Worm (Caenorhabditis elegans) whole organism, L1 larva: ENCODE results near the gene C06C3.10.

Experiments used
- C04F5.9 ChIP-seq: sonication (generic microtip); optimal IDR thresholded peaks from 2 replicates; lab custom pipeline; 2016; ENCODE audit warnings: missing genetic modification characterization, missing compliant biosample characterization
- C16A3.4 ChIP-seq: fragments of 150-350 bp; optimal IDR thresholded peaks from 2 replicates; lab custom pipeline; 2014; ENCODE audit warnings: missing biosample characterization, missing genetic modification characterization
- C34B4.2 ChIP-seq: sonication (generic microtip); optimal IDR thresholded peaks from 2 replicates; lab custom pipeline; 2017; ENCODE audit warnings: mild to moderate bottlenecking, missing genetic modification characterization, missing compliant biosample characterization
- ets-5 ChIP-seq: fragments of 200-800 bp; sonication (Bioruptor generic); IDR thresholded peaks from 2 replicates; pipeline ENCODE4 v1.3.6; 2022; ENCODE audit warnings: missing genetic modification characterization, missing compliant biosample characterization
- fkh-10 ChIP-seq: sonication (generic microtip); optimal IDR thresholded peaks from 2 replicates; lab custom pipeline; 2017; ENCODE audit warnings: missing biosample characterization, missing genetic modification reagents, missing genetic modification characterization
- fkh-4 ChIP-seq: sonication (generic microtip); optimal IDR thresholded peaks from 2 replicates; lab custom pipeline; 2016; ENCODE audit warnings: missing compliant biosample characterization, missing genetic modification characterization, borderline replicate concordance
- irx-1 ChIP-seq: sonication (generic microtip); optimal IDR thresholded peaks from 2 replicates; lab custom pipeline; 2016; ENCODE audit warnings: missing genetic modification characterization, missing compliant biosample characterization
- lin-13 ChIP-seq: fragments of 150-350 bp; optimal IDR thresholded peaks from 2 replicates; lab custom pipeline; 2014; ENCODE audit warnings: missing biosample characterization, missing genetic modification reagents, missing genetic modification characterization
- mdl-1 ChIP-seq, 2 experiments: fragments of 150-350 bp; optimal IDR thresholded peaks; 2 replicates each; lab custom pipeline; 2014 to 2017; ENCODE audit warnings: missing biosample characterization in 2 of 2, missing genetic modification characterization in 2 of 2, inconsistent platforms in 1 of 2
- nhr-19 ChIP-seq: fragments of 200-800 bp; sonication (Bioruptor generic); conservative IDR thresholded peaks from 2 replicates; pipeline ENCODE4 v1.3.6; 2022; ENCODE audit warnings: missing genetic modification characterization, missing compliant biosample characterization
- nhr-28 ChIP-seq: fragments of 150-350 bp; optimal IDR thresholded peaks from 2 replicates; lab custom pipeline; 2014; ENCODE audit warnings: missing biosample characterization, missing genetic modification characterization
- nhr-47 ChIP-seq: sonication (generic microtip); optimal IDR thresholded peaks from 2 replicates; lab custom pipeline; 2016; ENCODE audit warnings: mild to moderate bottlenecking, missing genetic modification characterization, moderate library complexity, missing compliant biosample characterization
- nhr-76 ChIP-seq: sonication (generic microtip); optimal IDR thresholded peaks from 2 replicates; lab custom pipeline; 2017; ENCODE audit warnings: missing biosample characterization, missing genetic modification characterization
- pag-3 ChIP-seq: sonication (generic microtip); optimal IDR thresholded peaks from 2 replicates; lab custom pipeline; 2017; ENCODE audit warnings: missing genetic modification characterization, mild to moderate bottlenecking, missing compliant biosample characterization, antibody characterized with exemption, borderline replicate concordance; ENCODE audit not compliant: insufficient read depth
- pqm-1 ChIP-seq: sonication (generic microtip); optimal IDR thresholded peaks from 3 replicates; lab custom pipeline; 2017; ENCODE audit warnings: missing biosample characterization, missing genetic modification characterization
- rnt-1 ChIP-seq: sonication (generic microtip); optimal IDR thresholded peaks from 2 replicates; lab custom pipeline; 2016; ENCODE audit warnings: mild to moderate bottlenecking, missing genetic modification characterization, moderate library complexity, missing compliant biosample characterization
- snpc-4 ChIP-seq: fragments of 150-350 bp; optimal IDR thresholded peaks from 2 replicates; lab custom pipeline; 2014; ENCODE audit warnings: missing biosample characterization, missing genetic modification characterization
- swsn-7 ChIP-seq: sonication (generic microtip); optimal IDR thresholded peaks from 2 replicates; lab custom pipeline; 2016; ENCODE audit warnings: missing genetic modification characterization, missing compliant biosample characterization
- ztf-11 ChIP-seq, 2 experiments: sonication (generic microtip); optimal IDR thresholded peaks; 2 replicates each; lab custom pipeline; 2016 to 2017; ENCODE audit warnings: missing genetic modification characterization in 2 of 2, missing biosample characterization in 1 of 2, missing compliant biosample characterization in 1 of 2

Gene C06C3.10

DNA sequence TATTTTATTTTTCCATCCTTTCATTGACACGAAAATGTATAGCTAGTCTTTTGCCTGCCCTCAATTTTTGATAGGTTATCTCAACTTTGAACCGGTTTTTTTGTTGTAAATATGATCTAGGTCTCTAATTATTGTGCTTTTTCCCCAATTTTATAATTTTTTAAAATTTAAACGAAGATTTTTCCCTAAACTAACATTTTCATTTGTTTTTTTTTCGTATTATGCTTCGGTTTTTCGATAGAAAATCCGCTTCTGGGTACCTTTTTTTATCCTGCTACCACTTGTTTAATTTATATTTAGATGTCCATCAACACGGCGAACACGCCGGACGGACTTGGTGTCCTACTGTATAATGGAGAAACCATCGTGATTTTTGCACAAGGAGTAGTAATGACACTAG lies 47.6 kb downstream of the C06C3.10 start, which contains the start of gene wbp-2:
wbp-2 (plus strand) TSS at position 301 of the 400 bp plus-strand sequence.
- no peak for TF ChIP-seq fkh-4
- no peak for TF ChIP-seq C16A3.4
- no peak for TF ChIP-seq nhr-28
- no peak for TF ChIP-seq C04F5.9
- no peak for TF ChIP-seq C34B4.2 (tag; lab: Kevin White, UChicago)
- TF ChIP-seq irx-1 (tag; lab: Kevin White, UChicago), result no peak
- no peak for TF ChIP-seq nhr-47 (tag; lab: Kevin White, UChicago)
- no peak for TF ChIP-seq pqm-1 (tag; lab: Kevin White, UChicago)
- no peak for TF ChIP-seq snpc-4 (tag; lab: Kevin White, UChicago)
- no peak for TF ChIP-seq nhr-76 (tag; lab: Kevin White, UChicago)
- no peak for TF ChIP-seq ztf-11 (tag; optimal IDR thresholded peaks at IDR 0.05; lab: Kevin White, UChicago)
- TF ChIP-seq nhr-19 (GFP tag; lab: Robert Waterston, UW), result no peak
- TF ChIP-seq mdl-1 (tag; optimal IDR thresholded peaks at IDR 0.05; lab: Kevin White, UChicago), result no peak
- no peak for TF ChIP-seq pag-3
- no peak for TF ChIP-seq swsn-7
- no peak for TF ChIP-seq fkh-10 (GFP tag; lab: Kevin White, UChicago)
- TF ChIP-seq ets-5 (GFP tag; lab: Robert Waterston, UW), result no peak
- no peak for TF ChIP-seq lin-13
- no peak for TF ChIP-seq rnt-1
